Fruit fly (Drosophila melanogaster) whole organism, prepupa: ENCODE measurements around the gene CG15597.

Experiments used
- CG10631 ChIP-seq: fragments of 200-800 bp; sonication (Bioruptor generic); optimal IDR thresholded peaks from 2 replicates; lab custom pipeline; 2016; ENCODE audit warnings: missing biosample characterization, missing genetic modification characterization
- CG11762 ChIP-seq: fragments of 200-800 bp; sonication (Bioruptor generic); optimal IDR thresholded peaks from 3 replicates; lab custom pipeline; 2016; ENCODE audit warnings: missing biosample characterization, missing genetic modification characterization; ENCODE audit not compliant: insufficient read depth
- CG11902 ChIP-seq: fragments of 200-800 bp; sonication (Bioruptor generic); optimal IDR thresholded peaks from 3 replicates; lab custom pipeline; 2016; ENCODE audit warnings: missing biosample characterization, missing genetic modification characterization
- CG15336 ChIP-seq: fragments of 200-800 bp; sonication (Bioruptor generic); IDR thresholded peaks from 2 replicates; pipeline ENCODE4 v1.3.6; 2022; ENCODE audit warnings: missing biosample characterization, missing genetic modification characterization
- CG1621 ChIP-seq: fragments of 200-800 bp; sonication (Bioruptor generic); optimal IDR thresholded peaks from 3 replicates; lab custom pipeline; 2018; ENCODE audit warnings: missing biosample characterization, mild to moderate bottlenecking, missing genetic modification characterization
- CG4318 ChIP-seq: fragments of 200-800 bp; sonication (Bioruptor generic); optimal IDR thresholded peaks from 3 replicates; lab custom pipeline; 2017; ENCODE audit warnings: missing biosample characterization, mild to moderate bottlenecking, missing genetic modification characterization
- CG6163 ChIP-seq: fragments of 200-800 bp; sonication (Bioruptor generic); IDR thresholded peaks from 3 replicates; pipeline ENCODE4 v1.3.6; 2022; ENCODE audit warnings: missing biosample characterization, missing genetic modification characterization
- CG6808 ChIP-seq: fragments of 200-800 bp; sonication (Bioruptor generic); optimal IDR thresholded peaks from 3 replicates; lab custom pipeline; 2017; ENCODE audit warnings: missing biosample characterization, missing genetic modification characterization, mild to moderate bottlenecking, moderate library complexity, missing genetic modification reagents
- CG6854 ChIP-seq: fragments of 200-800 bp; sonication (Bioruptor generic); optimal IDR thresholded peaks from 2 replicates; lab custom pipeline; 2017; ENCODE audit warnings: missing biosample characterization, mild to moderate bottlenecking, missing genetic modification characterization
- CG7368 ChIP-seq: fragments of 200-800 bp; sonication (Bioruptor generic); optimal IDR thresholded peaks from 3 replicates; lab custom pipeline; 2016; ENCODE audit warnings: missing biosample characterization, missing genetic modification characterization
- Eip78C ChIP-seq: fragments of 200-800 bp; sonication (Bioruptor generic); peaks from one replicate; lab custom pipeline; 2016; ENCODE audit warnings: missing biosample characterization, missing genetic modification characterization
- Ets21C ChIP-seq: fragments of 200-800 bp; sonication (Bioruptor generic); optimal IDR thresholded peaks from 3 replicates; lab custom pipeline; 2016; ENCODE audit warnings: missing biosample characterization, missing genetic modification characterization
- Ets96B ChIP-seq: fragments of 200-800 bp; optimal IDR thresholded peaks from 2 replicates; lab custom pipeline; 2019; ENCODE audit warnings: missing biosample characterization, mild to moderate bottlenecking, missing genetic modification characterization, moderate library complexity
- Hr39 ChIP-seq: fragments of 200-800 bp; sonication (Bioruptor generic); optimal IDR thresholded peaks from 2 replicates; lab custom pipeline; 2016; ENCODE audit warnings: missing biosample characterization, missing genetic modification characterization
- Lpt ChIP-seq: fragments of 200-800 bp; sonication (Bioruptor generic); optimal IDR thresholded peaks from 3 replicates; lab custom pipeline; 2016; ENCODE audit warnings: missing biosample characterization, missing genetic modification characterization
- Smox ChIP-seq: fragments of 200-800 bp; sonication (Bioruptor generic); optimal IDR thresholded peaks from 3 replicates; lab custom pipeline; 2016; ENCODE audit warnings: missing biosample characterization, missing genetic modification characterization
- Sox102F ChIP-seq: fragments of 200-800 bp; sonication (Bioruptor generic); optimal IDR thresholded peaks from 2 replicates; lab custom pipeline; 2016; ENCODE audit warnings: missing biosample characterization, mild to moderate bottlenecking, missing genetic modification characterization
- Sox14 ChIP-seq: fragments of 200-800 bp; sonication (Bioruptor generic); optimal IDR thresholded peaks from 3 replicates; lab custom pipeline; 2016; ENCODE audit warnings: missing biosample characterization, missing genetic modification characterization
- achi ChIP-seq: fragments of 200-800 bp; sonication (Bioruptor generic); optimal IDR thresholded peaks from 3 replicates; lab custom pipeline; 2016; ENCODE audit warnings: missing biosample characterization, missing genetic modification characterization
- acj6 ChIP-seq: fragments of 200-800 bp; sonication (Bioruptor generic); optimal IDR thresholded peaks from 3 replicates; lab custom pipeline; 2016; ENCODE audit warnings: missing biosample characterization, missing genetic modification characterization
- cyc ChIP-seq: fragments of 200-800 bp; sonication (Bioruptor generic); optimal IDR thresholded peaks from 3 replicates; lab custom pipeline; 2016; ENCODE audit warnings: missing biosample characterization, missing genetic modification characterization
- dac ChIP-seq: fragments of 200-800 bp; sonication (Bioruptor generic); optimal IDR thresholded peaks from 2 replicates; lab custom pipeline; 2017; ENCODE audit warnings: missing biosample characterization, mild to moderate bottlenecking, missing genetic modification characterization
- dsx ChIP-seq: fragments of 200-800 bp; optimal IDR thresholded peaks from 3 replicates; lab custom pipeline; 2019; ENCODE audit warnings: missing biosample characterization, mild to moderate bottlenecking, missing genetic modification characterization, moderate library complexity; ENCODE audit not compliant: poor library complexity, severe bottlenecking
- fkh ChIP-seq: fragments of 200-800 bp; sonication (Bioruptor generic); optimal IDR thresholded peaks from 3 replicates; lab custom pipeline; 2017; ENCODE audit warnings: missing biosample characterization, mild to moderate bottlenecking, missing genetic modification characterization, moderate library complexity
- pdm3 ChIP-seq: fragments of 200-800 bp; sonication (Bioruptor generic); optimal IDR thresholded peaks from 3 replicates; lab custom pipeline; 2016; ENCODE audit warnings: missing biosample characterization, missing genetic modification characterization
- spab ChIP-seq: fragments of 200-800 bp; sonication (Bioruptor generic); optimal IDR thresholded peaks from 2 replicates; lab custom pipeline; 2017; ENCODE audit warnings: missing biosample characterization, mild to moderate bottlenecking, missing genetic modification characterization, missing genetic modification reagents
- ss ChIP-seq, 2 experiments: fragments of 200-800 bp; sonication (Bioruptor generic); optimal IDR thresholded peaks; 2 replicates in 1 of 2; 3 replicates in 1 of 2; lab custom pipeline; 2017 to 2018; ENCODE audit warnings: mild to moderate bottlenecking in 2 of 2, missing biosample characterization in 2 of 2, missing genetic modification characterization in 2 of 2, moderate library complexity in 1 of 2
- topi ChIP-seq: fragments of 200-800 bp; sonication (Bioruptor generic); optimal IDR thresholded peaks from 3 replicates; lab custom pipeline; 2016; ENCODE audit warnings: missing biosample characterization, missing genetic modification characterization

The CG15597 gene

dm6 chr3R:6268657-6269056 is 16.3 kb downstream of the CG15597 start, which contains the start of gene Osi11:
TSS of gene Osi11 (minus strand) at chr3R:6268757.
- TF ChIP-seq CG6163 (GFP tag; lab: Robert Waterston, UW) (no peak), Eip78C (GFP tag; lab: Kevin White, UChicago) (peak; percentile 10), CG6808 (GFP tag; lab: Kevin White, UChicago) (no peak)
- TF ChIP-seq, all 60 proteins: peak for 1

dm6 chr3R:6265890-6266289 is 19.1 kb downstream of the CG15597 start, which contains the start of gene Osi10b:
TSS of gene Osi10b (plus strand) at chr3R:6266190.
- TF ChIP-seq cyc (GFP tag; lab: Kevin White, UChicago) (no peak), CG7368 (GFP tag; lab: Kevin White, UChicago) (no peak), CG10631 (GFP tag; lab: Kevin White, UChicago) (no peak)

dm6 chr3R:6263658-6264057 is 21.3 kb downstream of the CG15597 start, which contains the start of gene Osi10a:
TSS of gene Osi10a (plus strand) at chr3R:6263958.
- TF ChIP-seq dsx (GFP tag; lab: Kevin White, UChicago): no peak
- no peak for TF ChIP-seq CG15336 (GFP tag; lab: Robert Waterston, UW)
- TF ChIP-seq achi (GFP tag; lab: Kevin White, UChicago): no peak
- no peak for TF ChIP-seq ss (GFP tag; optimal IDR thresholded peaks at IDR 0.05; lab: Kevin White, UChicago)
- TF ChIP-seq CG11762 (GFP tag; lab: Kevin White, UChicago): no peak
- TF ChIP-seq CG1621: no peak
- TF ChIP-seq Ets96B (tag; lab: Kevin White, UChicago): no peak
- no peak for TF ChIP-seq Hr39 (GFP tag; lab: Kevin White, UChicago)
- no peak for TF ChIP-seq acj6 (GFP tag; lab: Kevin White, UChicago)
- no peak for TF ChIP-seq CG4318 (GFP tag; lab: Kevin White, UChicago)
- TF ChIP-seq Sox102F: no peak
- no peak for TF ChIP-seq spab (GFP tag; lab: Kevin White, UChicago)
- no peak for TF ChIP-seq pdm3

- TF ChIP-seq Eip78C (GFP tag; lab: Kevin White, UChicago) (peak; percentile 7), CG11902 (GFP tag; lab: Kevin White, UChicago) (no peak), CG15336 (GFP tag; lab: Robert Waterston, UW) (0 out of 2 replicates have a peak, but pooled peaks have one; percentile 9), Smox (no peak)
These were observed 25.2 kb downstream of the CG15597 start, which contains the start of gene Osi9 for dm6 chr3R:6259837-6260236. TSS of gene Osi9 (plus strand) at chr3R:6260211.

dm6 chr3R:6254875-6255274 is 30.1 kb downstream of the CG15597 start, which contains the start of gene Osi8:
TSS of gene Osi8 (plus strand) at chr3R:6255175.
- TF ChIP-seq CG6854 (GFP tag; lab: Kevin White, UChicago) (no peak), Lpt (GFP tag; lab: Kevin White, UChicago) (no peak), dac (GFP tag; lab: Kevin White, UChicago) (no peak), achi (GFP tag; lab: Kevin White, UChicago) (no peak)
- TF ChIP-seq, all 60 proteins: peak for 0

dm6 chr3R:6254438-6254837 is 30.6 kb downstream of the CG15597 start:
- TF ChIP-seq Ets21C (GFP tag; lab: Kevin White, UChicago) (no peak), CG11902 (GFP tag; lab: Kevin White, UChicago) (no peak), Eip78C (GFP tag; lab: Kevin White, UChicago) (no peak), fkh (no peak), pdm3 (no peak), CG6163 (GFP tag; lab: Robert Waterston, UW) (no peak), dac (GFP tag; lab: Kevin White, UChicago) (no peak), CG7368 (GFP tag; lab: Kevin White, UChicago) (no peak), Sox102F (no peak), Lpt (GFP tag; lab: Kevin White, UChicago) (no peak), topi (no peak), CG1621 (no peak), Sox14 (GFP tag; lab: Kevin White, UChicago) (no peak)
- TF ChIP-seq, all 60 proteins: peak for 0
